Fruit fly (Drosophila melanogaster) whole organism, larva: ENCODE data around the gene CG31871.
A peak's percentile ranks its signal among the peaks of the same experiment; 100 is the strongest.

ENCODE experiments used
- noc ChIP-seq: fragments of 200-800 bp; sonication (Bioruptor generic); optimal IDR thresholded peaks from 3 replicates; lab custom pipeline; 2019; ENCODE audit warnings: missing biosample characterization, mild to moderate bottlenecking, missing genetic modification characterization, moderate library complexity

The CG31871 gene

DNA sequence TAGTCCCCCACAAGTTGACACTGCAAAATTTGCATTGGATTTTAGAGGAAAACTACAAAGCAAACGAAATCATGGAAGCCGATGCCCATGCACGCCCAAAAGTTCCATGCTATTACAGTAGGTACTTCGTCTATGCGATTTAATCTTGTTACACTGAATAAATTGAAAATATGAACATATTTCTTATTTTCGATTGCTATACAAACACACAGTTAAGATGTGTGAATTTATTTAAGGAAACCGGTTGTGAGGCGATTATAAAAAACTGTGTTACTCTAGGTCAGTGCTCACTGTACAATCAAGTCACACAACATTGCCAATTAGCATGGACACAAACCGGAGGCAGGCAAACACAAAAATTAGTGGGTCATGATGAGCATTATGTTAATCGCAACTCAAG lies 3.7 kb downstream of the CG31871 start:
- peak; percentile 57 for TF ChIP-seq noc (tag; lab: Kevin White, UChicago)

DNA sequence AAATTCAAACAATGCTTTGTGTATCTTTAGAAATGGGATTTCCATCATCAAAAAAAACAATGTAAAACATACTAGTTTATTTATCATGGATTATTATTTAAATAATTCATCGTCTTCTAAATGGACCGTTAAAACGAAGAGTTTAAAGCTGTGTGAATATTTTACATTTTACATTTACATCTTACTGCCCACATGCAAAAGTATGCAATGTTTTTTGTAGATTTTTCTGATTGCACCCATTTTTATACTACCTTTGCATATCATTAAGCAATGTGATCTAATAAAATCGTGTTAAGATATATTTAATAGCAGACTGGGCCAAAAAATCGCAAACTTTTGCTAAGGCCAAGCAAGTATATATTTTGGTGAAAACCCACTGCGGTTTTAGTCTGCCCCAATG lies 9.6 kb downstream of the CG31871 start:
- no peak for TF ChIP-seq noc (tag; lab: Kevin White, UChicago)

DNA sequence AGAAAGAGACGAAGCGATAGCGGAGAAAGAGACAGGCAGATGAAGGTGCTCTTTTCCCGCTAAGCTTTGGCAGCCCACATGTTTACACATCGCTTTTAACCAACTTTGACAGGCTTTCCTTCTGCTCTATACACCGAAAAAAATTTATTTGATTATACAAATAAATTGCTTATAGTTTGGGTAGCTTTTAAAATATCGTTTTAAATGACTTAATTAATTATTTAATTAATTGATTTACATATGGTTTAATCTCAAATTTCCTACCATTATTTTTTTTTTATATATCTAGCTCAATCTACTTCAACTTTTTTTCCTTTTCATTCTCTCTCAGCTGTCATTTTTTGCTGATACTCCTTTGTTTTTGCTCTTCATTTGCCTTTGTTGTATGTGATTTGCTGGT lies 11.1 kb downstream of the CG31871 start:
- no peak for TF ChIP-seq noc (tag; lab: Kevin White, UChicago)

DNA sequence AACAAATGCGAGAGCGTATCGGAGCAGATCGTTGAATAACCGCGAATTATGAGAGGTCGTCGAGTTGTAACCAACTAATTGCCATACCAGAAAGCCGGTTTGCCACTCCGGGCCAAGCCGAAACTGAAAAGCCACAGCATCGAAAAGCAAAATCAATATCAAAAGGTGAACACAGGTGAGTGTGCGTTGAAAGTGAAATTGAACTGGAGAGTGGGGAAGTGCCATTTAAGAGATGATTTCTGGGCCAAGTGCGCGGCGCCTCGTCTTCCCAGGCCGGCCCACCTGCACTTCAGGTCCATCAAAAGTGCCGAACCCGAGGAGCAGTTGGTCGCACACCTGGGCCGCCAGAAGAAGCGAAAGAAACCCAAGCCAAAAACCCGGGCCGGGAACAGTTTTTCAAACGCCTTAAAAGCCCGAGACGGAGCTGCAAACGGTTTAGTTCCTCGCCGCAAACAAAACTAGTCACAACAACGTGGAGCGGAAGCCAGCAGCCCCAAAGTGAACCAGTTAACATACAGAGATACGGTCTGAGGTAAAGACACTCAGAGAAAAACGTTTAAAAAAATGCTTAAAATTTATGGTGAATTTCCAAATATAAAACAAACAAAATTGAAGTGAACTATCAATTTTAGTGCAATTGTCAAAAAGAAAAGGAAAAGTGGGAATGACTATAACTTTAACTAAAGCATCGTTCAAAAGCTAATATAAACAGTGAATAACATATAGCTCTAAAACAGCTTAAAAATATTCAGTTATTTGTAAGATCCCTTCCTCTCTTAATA lies 15.2 kb downstream of the CG31871 start, which contains the start of gene CG17104:
TSS of gene CG17104 (plus strand) at position 266 of the 782 bp plus-strand sequence.
- TF ChIP-seq noc (tag; lab: Kevin White, UChicago) = peak; percentile 38

DNA sequence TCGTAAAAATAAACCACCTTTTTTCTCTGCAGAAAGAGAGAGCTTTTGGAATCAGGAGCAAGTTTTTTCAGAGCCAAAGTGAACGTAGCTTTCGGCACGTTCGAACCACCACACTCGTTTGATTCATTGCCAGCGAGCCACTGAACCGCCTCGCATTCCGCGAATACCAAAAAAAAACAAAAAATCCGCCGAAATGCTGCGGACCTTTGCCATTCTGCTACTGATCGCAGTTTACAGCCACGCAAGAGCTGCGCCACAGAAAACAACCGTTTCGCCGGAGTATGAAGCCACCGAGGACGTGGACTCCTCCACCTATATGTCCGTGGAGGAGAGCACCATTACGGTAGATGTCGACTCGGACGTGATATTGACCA lies 15.8 kb downstream of the CG31871 start:
- no peak for TF ChIP-seq noc (tag; lab: Kevin White, UChicago)

DNA sequence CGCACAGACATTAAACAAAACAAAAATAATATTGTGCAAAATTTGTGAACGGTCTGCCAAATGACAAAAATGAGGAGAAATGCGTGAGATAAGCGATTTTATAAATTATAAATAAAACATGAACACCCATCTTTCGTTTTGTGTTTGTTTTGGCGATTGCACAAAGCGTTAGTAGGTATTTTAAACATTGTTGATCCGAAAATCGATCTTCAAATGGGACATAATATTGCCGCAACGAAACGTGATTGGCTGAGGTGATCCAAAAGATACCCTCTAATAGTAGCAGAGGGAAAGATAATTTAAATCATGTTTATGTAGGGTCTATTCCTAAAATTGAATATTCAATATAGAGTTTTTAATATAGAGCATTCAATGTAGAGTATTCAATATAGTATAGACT lies 17.7 kb downstream of the CG31871 start:
- TF ChIP-seq noc (tag; lab: Kevin White, UChicago) = peak; percentile 10

DNA sequence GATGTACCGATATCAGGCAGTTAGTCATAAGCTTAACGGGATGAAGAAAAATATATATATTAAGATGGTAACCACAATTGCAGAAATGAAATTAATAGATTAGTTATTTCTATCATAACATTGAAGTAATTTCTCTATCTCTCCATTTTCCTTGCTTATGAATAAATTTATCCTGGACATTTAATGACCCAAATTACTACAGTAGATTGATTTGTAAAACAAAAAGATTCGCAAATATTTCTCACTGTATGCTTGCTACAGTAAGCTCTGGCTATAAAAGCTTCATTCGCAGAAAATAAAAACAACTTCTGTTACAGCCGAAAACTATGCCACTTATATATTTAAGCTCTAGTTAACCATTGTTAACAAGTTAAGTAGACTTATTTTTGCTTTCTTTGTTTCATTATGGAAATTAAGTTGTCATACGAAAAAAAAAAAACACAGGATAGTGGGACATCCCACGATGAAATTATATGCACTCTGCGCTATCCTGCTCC lies 18.8 kb downstream of the CG31871 start, which contains the start of gene CG17105:
TSS of gene CG17105 (plus strand) at position 447 of the 497 bp plus-strand sequence.
- no peak for TF ChIP-seq noc (tag; lab: Kevin White, UChicago)

DNA sequence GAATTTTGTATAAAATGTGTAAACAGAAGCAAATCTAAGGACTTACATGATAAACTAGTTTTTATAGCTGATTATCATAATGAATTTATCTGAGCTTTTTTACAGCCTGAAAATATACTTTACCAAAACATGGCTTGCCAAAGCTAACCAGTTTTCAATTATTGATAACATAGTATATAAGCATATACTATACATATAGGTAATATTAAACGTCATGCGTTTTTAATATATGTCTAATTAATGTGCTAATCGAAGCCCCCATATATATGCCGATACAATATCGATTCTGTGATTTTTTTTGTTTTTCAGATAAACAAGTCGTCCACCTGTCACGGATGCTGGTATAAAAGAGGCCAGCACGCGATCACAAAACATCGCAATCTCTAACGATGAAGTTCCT lies 19.7 kb downstream of the CG31871 start, which contains the start of gene CG17107:
TSS of gene CG17107 (plus strand) at position 301 of the 400 bp plus-strand sequence.
- no peak for TF ChIP-seq noc (tag; lab: Kevin White, UChicago)

DNA sequence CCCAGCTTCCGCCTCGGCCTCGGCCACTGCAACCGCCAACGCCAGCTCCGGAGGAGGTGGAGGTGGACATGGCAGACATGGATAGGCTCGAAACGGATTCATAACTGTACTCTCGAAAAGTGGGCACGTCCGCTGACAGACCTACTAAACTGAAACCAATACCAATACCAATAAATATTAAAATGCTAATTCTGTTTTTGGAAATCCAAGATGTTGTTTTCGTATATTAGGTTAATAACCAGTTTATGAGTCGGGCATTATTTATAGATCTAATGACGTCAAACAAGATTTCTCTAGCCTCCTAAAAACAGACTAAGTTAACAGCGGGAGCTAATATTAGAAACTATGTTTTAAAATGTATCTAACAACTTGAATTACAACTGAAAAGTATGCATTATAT lies 20.3 kb downstream of the CG31871 start:
- no peak for TF ChIP-seq noc (tag; lab: Kevin White, UChicago)

DNA sequence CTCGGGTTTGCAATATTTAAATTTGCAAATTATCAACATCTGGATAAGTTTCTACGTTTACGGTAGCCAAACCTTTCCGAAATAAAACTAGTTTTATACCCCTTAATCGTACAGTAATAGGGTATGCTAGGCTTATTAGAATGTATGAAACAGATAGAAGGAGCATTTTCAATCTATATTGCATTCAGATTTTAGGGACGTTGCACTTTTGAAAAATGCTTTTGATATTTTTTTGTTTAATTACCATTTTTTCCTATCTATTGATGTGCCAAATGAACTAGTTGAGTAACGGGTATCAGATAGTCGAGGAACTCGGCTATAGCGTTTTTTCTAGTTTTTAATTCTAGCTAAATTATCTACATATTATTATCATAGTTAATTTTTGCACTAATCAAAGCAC lies 21.0 kb downstream of the CG31871 start:
- TF ChIP-seq noc (tag; lab: Kevin White, UChicago) = peak; percentile 58

DNA sequence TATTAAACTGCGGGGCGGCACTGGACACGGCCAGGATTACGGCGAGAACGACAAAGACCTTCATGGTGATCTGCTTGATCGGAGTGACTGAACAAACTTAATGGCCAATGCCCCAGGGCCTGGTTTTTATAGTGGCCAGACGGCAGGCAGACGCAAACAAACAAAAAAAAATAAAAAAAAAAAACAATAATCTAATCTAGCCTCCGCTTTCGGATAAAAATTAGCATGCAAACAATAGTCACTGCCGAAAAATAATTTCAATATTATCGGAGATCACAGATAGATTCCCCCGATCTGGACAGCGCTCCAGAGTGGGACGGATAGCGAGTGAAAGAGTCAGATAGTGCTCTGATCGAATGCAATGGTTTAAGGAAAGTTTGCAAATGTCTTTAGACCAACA lies 22.4 kb downstream of the CG31871 start, which contains the start of gene CG7299:
TSS of gene CG7299 (minus strand) at position 101 of the 400 bp plus-strand sequence.
- TF ChIP-seq noc (tag; lab: Kevin White, UChicago) = no peak

DNA sequence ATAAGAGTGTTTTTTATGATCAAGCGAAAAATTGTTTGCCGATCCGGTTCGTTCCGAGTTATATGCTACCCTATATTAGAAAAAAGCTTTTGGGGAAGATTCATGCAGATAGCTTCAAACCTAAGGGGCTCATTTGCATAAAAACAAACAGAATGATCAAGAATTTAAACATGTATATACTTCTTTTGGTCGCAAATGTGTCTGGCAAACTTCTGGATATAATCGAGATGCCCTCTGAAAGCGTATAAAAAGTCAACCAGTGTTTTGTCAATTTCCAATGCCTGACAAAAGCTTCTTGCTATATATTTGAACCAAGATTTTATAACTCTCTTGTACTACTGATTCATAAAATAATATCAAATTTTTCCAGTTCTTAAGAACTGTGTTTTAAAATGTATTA lies 23.8 kb downstream of the CG31871 start:
- TF ChIP-seq noc (tag; lab: Kevin White, UChicago) = no peak

DNA sequence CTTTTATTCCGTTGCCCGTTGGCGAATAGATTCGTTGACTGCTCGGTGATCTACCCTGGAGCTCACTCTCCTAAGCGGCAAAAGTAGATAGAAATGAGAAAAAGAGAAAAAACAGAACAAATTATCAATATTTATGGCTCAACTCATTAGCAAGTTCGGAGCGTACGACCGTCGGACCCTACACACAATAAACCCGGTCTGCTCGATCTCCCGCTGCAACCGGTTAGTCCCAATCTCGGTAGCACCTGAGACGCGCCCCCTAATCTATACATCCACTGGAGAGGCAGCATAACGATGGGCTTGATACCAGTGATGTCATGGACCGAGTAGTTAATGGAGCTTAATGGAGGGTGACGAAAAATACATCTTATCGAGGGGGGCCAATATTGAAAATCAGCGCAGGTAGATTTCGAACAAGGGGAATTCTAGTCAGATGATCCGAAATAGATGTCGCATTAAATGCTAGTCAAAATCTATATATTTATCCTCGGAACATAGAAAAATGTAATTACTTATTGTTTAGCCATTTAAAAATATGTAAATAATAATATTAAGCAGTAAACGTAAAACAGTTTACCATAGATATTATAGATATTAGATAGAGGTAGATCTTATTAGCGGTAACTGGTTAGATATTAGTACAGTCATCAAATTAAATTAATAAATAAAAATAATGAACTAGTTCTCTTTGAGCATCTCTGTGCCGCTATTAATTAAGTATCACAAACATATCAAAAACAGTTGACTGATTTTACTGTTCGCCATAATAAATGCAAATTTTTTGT lies 25.3 kb downstream of the CG31871 start, which contains the start of gene CG7296:
TSS of gene CG7296 (minus strand) at position 58 of the 785 bp plus-strand sequence.
- TF ChIP-seq noc (tag; lab: Kevin White, UChicago) = no peak

DNA sequence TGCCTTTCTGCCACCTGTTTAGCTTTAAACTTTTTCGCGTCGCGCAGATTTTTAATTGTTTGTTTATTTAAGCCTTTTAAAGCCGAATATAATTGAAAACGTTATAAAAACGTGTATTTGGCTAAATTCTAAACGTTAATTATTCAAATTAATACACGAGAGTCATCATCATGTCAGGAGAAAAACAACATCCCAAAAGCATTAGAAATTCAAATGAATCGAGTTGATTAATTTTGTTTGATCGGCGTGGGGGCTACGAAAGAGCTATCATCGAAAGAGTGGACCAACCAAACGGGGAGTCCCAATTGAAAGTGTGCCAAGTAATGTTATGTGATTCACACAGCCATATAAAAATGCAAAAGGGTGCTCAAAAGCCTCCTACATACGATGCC lies 25.9 kb downstream of the CG31871 start:
- TF ChIP-seq noc (tag; lab: Kevin White, UChicago) = no peak

DNA sequence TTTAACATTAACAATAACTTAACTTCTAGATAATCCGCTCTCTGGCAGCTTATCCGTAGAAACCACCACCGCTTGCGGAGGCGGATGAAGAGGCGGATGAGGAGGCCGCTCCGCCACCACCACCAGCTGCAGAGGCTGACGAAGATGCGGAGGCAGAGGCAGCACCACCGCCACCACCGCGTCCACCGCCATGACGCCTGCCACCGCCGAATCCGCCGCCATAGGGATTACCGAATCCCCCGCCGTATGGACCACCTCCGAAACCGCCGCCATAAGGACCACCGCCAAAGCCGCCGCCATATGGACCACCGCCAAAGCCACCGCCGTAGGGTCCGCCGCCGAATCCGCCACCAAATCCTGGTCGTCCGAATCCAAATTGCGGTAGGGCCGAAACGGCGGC lies 26.9 kb downstream of the CG31871 start:
- TF ChIP-seq noc (tag; lab: Kevin White, UChicago) = no peak
